Worm (Caenorhabditis elegans) whole organism, L2 larva: ENCODE data around the gene B0244.5.

ENCODE experiments used
- C34F6.9 ChIP-seq: fragments of 150-350 bp; optimal IDR thresholded peaks from 2 replicates; lab custom pipeline; 2014; ENCODE audit warnings: missing biosample characterization, missing genetic modification characterization
- F13H6.1 ChIP-seq: sonication (generic microtip); optimal IDR thresholded peaks from 2 replicates; lab custom pipeline; 2016; ENCODE audit warnings: missing genetic modification characterization, missing compliant biosample characterization
- Y55F3AM.14 ChIP-seq: fragments of 200-800 bp; sonication (Bioruptor generic); optimal IDR thresholded peaks from 2 replicates; lab custom pipeline; 2018; ENCODE audit warnings: mild to moderate bottlenecking, missing genetic modification characterization, missing compliant biosample characterization
- ZK546.5 ChIP-seq: sonication (generic microtip); optimal IDR thresholded peaks from 2 replicates; lab custom pipeline; 2017; ENCODE audit warnings: missing biosample characterization, missing genetic modification characterization
- aly-2 ChIP-seq: fragments of 150-350 bp; optimal IDR thresholded peaks from 2 replicates; lab custom pipeline; 2014; ENCODE audit warnings: missing biosample characterization, missing genetic modification characterization
- ama-1 ChIP-seq: fragments of 150-350 bp; optimal IDR thresholded peaks from 2 replicates; lab custom pipeline; 2018; ENCODE audit warnings: inconsistent platforms
- blmp-1 ChIP-seq: sonication (generic microtip); optimal IDR thresholded peaks from 2 replicates; lab custom pipeline; 2017; ENCODE audit warnings: missing genetic modification characterization, mild to moderate bottlenecking, missing compliant biosample characterization, antibody characterized with exemption, moderate library complexity; ENCODE audit not compliant: insufficient read depth
- ceh-16 ChIP-seq: fragments of 150-350 bp; optimal IDR thresholded peaks from 2 replicates; lab custom pipeline; 2014; ENCODE audit warnings: missing biosample characterization, missing genetic modification characterization
- crh-2 ChIP-seq: sonication (generic microtip); optimal IDR thresholded peaks from 2 replicates; lab custom pipeline; 2017; ENCODE audit warnings: missing biosample characterization, missing genetic modification characterization
- egl-27 ChIP-seq: sonication (generic microtip); optimal IDR thresholded peaks from 3 replicates; lab custom pipeline; 2017; ENCODE audit warnings: missing biosample characterization, missing genetic modification reagents, missing genetic modification characterization
- elt-1 ChIP-seq: fragments of 150-350 bp; optimal IDR thresholded peaks from 2 replicates; lab custom pipeline; 2014; ENCODE audit warnings: missing biosample characterization, missing genetic modification characterization
- elt-3 ChIP-seq: sonication (generic microtip); optimal IDR thresholded peaks from 2 replicates; lab custom pipeline; 2017; ENCODE audit warnings: missing biosample characterization, missing genetic modification characterization
- fos-1 ChIP-seq: fragments of 150-350 bp; optimal IDR thresholded peaks from 2 replicates; lab custom pipeline; 2014; ENCODE audit warnings: missing biosample characterization, missing genetic modification characterization
- gmeb-1 ChIP-seq: fragments of 150-350 bp; optimal IDR thresholded peaks from 2 replicates; lab custom pipeline; 2014; ENCODE audit warnings: missing biosample characterization, missing genetic modification characterization
- lin-11 ChIP-seq: fragments of 150-350 bp; sonication (generic microtip); optimal IDR thresholded peaks from 2 replicates; lab custom pipeline; 2014; ENCODE audit warnings: missing biosample characterization, missing genetic modification characterization, inconsistent platforms, mixed read lengths
- lin-13 ChIP-seq: fragments of 150-350 bp; optimal IDR thresholded peaks from 2 replicates; lab custom pipeline; 2014; ENCODE audit warnings: missing biosample characterization, missing genetic modification reagents, missing genetic modification characterization
- lsy-2 ChIP-seq, 2 experiments: fragments of 150-350 bp in 1 of 2; sonication (generic microtip) in 1 of 2; optimal IDR thresholded peaks; 2 replicates each; lab custom pipeline; 2014 to 2017; ENCODE audit warnings: missing biosample characterization in 2 of 2, missing genetic modification characterization in 2 of 2
- mab-5 ChIP-seq: fragments of 150-350 bp; optimal IDR thresholded peaks from 2 replicates; lab custom pipeline; 2014; ENCODE audit warnings: missing biosample characterization, missing genetic modification characterization
- mbf-1 ChIP-seq: sonication (generic microtip); optimal IDR thresholded peaks from 2 replicates; lab custom pipeline; 2017; ENCODE audit warnings: missing biosample characterization, missing genetic modification characterization
- mdl-1 ChIP-seq, 2 experiments: fragments of 150-350 bp in 1 of 2; sonication (generic microtip) in 1 of 2; optimal IDR thresholded peaks; 2 replicates each; lab custom pipeline; 2017; ENCODE audit warnings: missing biosample characterization in 2 of 2, missing genetic modification characterization in 2 of 2
- nhr-11 ChIP-seq: fragments of 150-350 bp; optimal IDR thresholded peaks from 2 replicates; lab custom pipeline; 2014; ENCODE audit warnings: missing biosample characterization, missing genetic modification characterization
- nhr-23 ChIP-seq: fragments of 150-350 bp; optimal IDR thresholded peaks from 2 replicates; lab custom pipeline; 2014; ENCODE audit warnings: missing biosample characterization, missing genetic modification reagents, missing genetic modification characterization
- nhr-237 ChIP-seq: fragments of 150-350 bp; optimal IDR thresholded peaks from 2 replicates; lab custom pipeline; 2014; ENCODE audit warnings: missing biosample characterization, missing genetic modification characterization
- nhr-25 ChIP-seq: fragments of 150-350 bp; sonication (generic microtip); optimal IDR thresholded peaks from 3 replicates; lab custom pipeline; 2014; ENCODE audit warnings: missing biosample characterization, missing genetic modification characterization
- peb-1 ChIP-seq: fragments of 150-350 bp; optimal IDR thresholded peaks from 2 replicates; lab custom pipeline; 2014; ENCODE audit warnings: missing biosample characterization, missing genetic modification characterization
- skn-1 ChIP-seq: sonication (generic microtip); optimal IDR thresholded peaks from 2 replicates; lab custom pipeline; 2017; ENCODE audit warnings: missing biosample characterization, missing genetic modification characterization
- snpc-4 ChIP-seq: fragments of 150-350 bp; optimal IDR thresholded peaks from 2 replicates; lab custom pipeline; 2014; ENCODE audit warnings: missing biosample characterization, missing genetic modification characterization
- unc-39 ChIP-seq: fragments of 150-350 bp; optimal IDR thresholded peaks from 2 replicates; lab custom pipeline; 2014; ENCODE audit warnings: missing biosample characterization, missing genetic modification characterization
- ztf-1 ChIP-seq: fragments of 200-800 bp; sonication (Bioruptor generic); conservative IDR thresholded peaks from 2 replicates; pipeline ENCODE4 v1.3.6; 2022; ENCODE audit warnings: missing genetic modification characterization, missing compliant biosample characterization
- ztf-4 ChIP-seq: fragments of 150-350 bp; optimal IDR thresholded peaks from 2 replicates; lab custom pipeline; 2014; ENCODE audit warnings: missing biosample characterization, missing genetic modification characterization

B0244.5 gene

ce11 chrIII:5715467-5715866 is 29.2 kb upstream of the B0244.5 start (continued):
- peak; percentile 54 for TF ChIP-seq fos-1
- peak; percentile 84 for TF ChIP-seq lin-11 (tag; lab: Kevin White, UChicago)
- TF ChIP-seq lin-13 (GFP tag; lab: Kevin White, UChicago) = peak; percentile 12
- peak in 1 of 2 experiments; percentile 64 for TF ChIP-seq lsy-2 (tag; optimal IDR thresholded peaks at IDR 0.05; lab: Kevin White, UChicago)
- TF ChIP-seq Y55F3AM.14 (GFP tag; lab: Kevin White, UChicago) = peak; percentile 70
- no peak for TF ChIP-seq nhr-237 (tag; lab: Kevin White, UChicago)
- peak; percentile 60 for TF ChIP-seq nhr-25 (tag; lab: Kevin White, UChicago)
- TF ChIP-seq elt-3 (tag; lab: Kevin White, UChicago) = no peak
- TF ChIP-seq snpc-4 = peak; percentile 26
- TF ChIP-seq skn-1 (tag; lab: Kevin White, UChicago) = no peak
- no peak for TF ChIP-seq nhr-11
- TF ChIP-seq C34F6.9 (tag; lab: Kevin White, UChicago) = peak; percentile 87
- TF ChIP-seq ZK546.5 (tag; lab: Kevin White, UChicago) = no peak

ce11 chrIII:5717173-5717748 is 27.4 kb upstream of the B0244.5 start:
- TF ChIP-seq lin-13 (GFP tag; lab: Kevin White, UChicago) (no peak), gmeb-1 (no peak), ama-1 (lab: Kevin White, UChicago) (peak; percentile 28)

ce11 chrIII:5718385-5718784 is 26.3 kb upstream of the B0244.5 start:
- TF ChIP-seq ceh-16 (tag; lab: Kevin White, UChicago) = peak; percentile 4
- no peak for TF ChIP-seq Y55F3AM.14 (GFP tag; lab: Kevin White, UChicago)

- TF ChIP-seq elt-1 (tag; lab: Kevin White, UChicago) (no peak), peb-1 (tag; lab: Kevin White, UChicago) (no peak), ceh-16 (tag; lab: Kevin White, UChicago) (peak; percentile 80), blmp-1 (tag; lab: Kevin White, UChicago) (no peak)
- TF ChIP-seq, all 48 proteins: peak for 1
Observed at ce11 chrIII:5719105-5719831, 25.4 kb upstream of the B0244.5 start.

ce11 chrIII:5719832-5720194 is 24.9 kb upstream of the B0244.5 start:
- TF ChIP-seq nhr-23 (tag; lab: Kevin White, UChicago) (no peak), mab-5 (tag; lab: Kevin White, UChicago) (no peak), ztf-1 (GFP tag; lab: Robert Waterston, UW) (no peak), egl-27 (no peak), C34F6.9 (tag; lab: Kevin White, UChicago) (no peak), aly-2 (tag; lab: Kevin White, UChicago) (no peak), F13H6.1 (tag; lab: Kevin White, UChicago) (no peak), fos-1 (no peak), crh-2 (tag; lab: Kevin White, UChicago) (no peak), Y55F3AM.14 (GFP tag; lab: Kevin White, UChicago) (no peak), unc-39 (tag; lab: Kevin White, UChicago) (no peak), lsy-2 (tag; optimal IDR thresholded peaks at IDR 0.05; lab: Kevin White, UChicago) (peak; percentile 8 to 18), nhr-25 (tag; lab: Kevin White, UChicago) (no peak), gmeb-1 (peak; percentile 35), mbf-1 (tag; lab: Kevin White, UChicago) (no peak), ztf-4 (no peak), mdl-1 (tag; optimal IDR thresholded peaks at IDR 0.05; lab: Kevin White, UChicago) (no peak)
